Worm (Caenorhabditis elegans) whole organism, L4/young adult: ENCODE results near the gene unc-86.

Experiments
- W03F9.2 ChIP-seq: fragments of 150-350 bp; optimal IDR thresholded peaks from 2 replicates; lab custom pipeline; 2014; ENCODE audit warnings: missing biosample characterization, missing genetic modification characterization
- dao-5 ChIP-seq: sonication (generic microtip); optimal IDR thresholded peaks from 2 replicates; lab custom pipeline; 2016; ENCODE audit warnings: missing genotype, missing genetic modification characterization, moderate library complexity, missing compliant biosample characterization
- him-1 ChIP-seq: sonication (generic microtip); optimal IDR thresholded peaks from 2 replicates; lab custom pipeline; 2016; ENCODE audit warnings: missing genotype, missing genetic modification reagents, missing genetic modification characterization, missing compliant biosample characterization

DNA sequence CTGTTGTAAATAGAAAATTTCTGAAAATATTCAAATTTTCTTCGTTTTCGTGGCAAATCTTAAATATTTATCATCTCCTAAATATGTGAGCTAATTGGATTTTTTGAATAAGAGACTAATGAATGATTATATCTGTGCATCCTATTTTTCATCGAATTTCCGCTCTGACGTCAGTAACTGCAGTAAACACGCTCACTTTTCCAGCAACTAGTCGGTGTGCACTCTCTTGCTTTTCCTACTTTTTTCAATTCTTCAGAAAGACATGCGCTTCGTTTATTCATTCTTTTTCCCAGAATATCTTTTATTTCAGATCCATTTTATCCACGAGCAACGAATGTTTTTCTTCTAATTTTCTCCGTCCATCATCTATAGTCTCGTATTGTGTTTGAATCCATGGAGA, 13.3 kb upstream of the unc-86 start:
- TF ChIP-seq him-1 (tag; lab: Kevin White, UChicago) (no peak), W03F9.2 (tag; lab: Kevin White, UChicago) (no peak), dao-5 (no peak)
